Fruit fly (Drosophila melanogaster): Measurements from ENCODE around the gene eIF2gamma.

DNA sequence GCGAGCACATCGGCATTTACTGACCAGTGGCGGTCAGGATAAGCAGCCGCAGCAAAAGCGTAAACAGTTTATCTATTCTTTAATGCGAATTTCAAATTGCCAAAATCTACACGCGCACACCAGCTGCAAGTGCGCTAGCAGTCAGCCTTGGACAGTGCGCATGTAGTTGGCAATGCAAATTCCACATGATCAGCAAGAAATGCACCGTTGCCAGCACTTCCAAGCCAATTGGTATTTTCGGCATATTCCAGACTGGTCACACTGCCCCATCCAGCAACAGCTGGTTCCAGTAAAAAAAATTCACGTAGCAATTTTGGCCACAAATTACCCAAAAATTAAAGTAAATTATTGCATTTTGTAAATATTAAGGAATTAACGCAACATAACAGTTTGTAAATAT, 24.5 kb upstream of the eIF2gamma start:
- no peak for TF ChIP-seq CG8478 (optimal IDR thresholded peaks at IDR 0.05)
- TF ChIP-seq CTCF (optimal IDR thresholded peaks at IDR 0.05): peak; percentile 51 to 64

All from S2 (cell line).